Fruit fly (Drosophila melanogaster) whole organism, adult: ENCODE results near the gene Efr.

Experiments used
- CG14711 ChIP-seq: fragments of 200-800 bp; sonication (Bioruptor generic); optimal IDR thresholded peaks from 2 replicates; lab custom pipeline; 2018; ENCODE audit warnings: missing biosample characterization, mild to moderate bottlenecking, missing genetic modification characterization, moderate library complexity
- CG1620 ChIP-seq: fragments of 200-800 bp; sonication (Bioruptor generic); optimal IDR thresholded peaks from 2 replicates; lab custom pipeline; 2016; ENCODE audit warnings: missing biosample characterization, missing genetic modification characterization
- CG33017 ChIP-seq: fragments of 200-800 bp; sonication (Bioruptor generic); optimal IDR thresholded peaks from 2 replicates; lab custom pipeline; 2018; ENCODE audit warnings: missing biosample characterization, mild to moderate bottlenecking, missing genetic modification characterization, moderate library complexity
- Mnt ChIP-seq: fragments of 200-800 bp; sonication (Bioruptor generic); optimal IDR thresholded peaks from 2 replicates; lab custom pipeline; 2016; ENCODE audit warnings: missing biosample characterization, mild to moderate bottlenecking, missing genetic modification characterization
- cic ChIP-seq: fragments of 200-800 bp; sonication (Bioruptor generic); optimal IDR thresholded peaks from 2 replicates; lab custom pipeline; 2017; ENCODE audit warnings: missing biosample characterization, mild to moderate bottlenecking, missing genetic modification characterization, moderate library complexity
- cnc ChIP-seq, 2 experiments: fragments of >200 bp; optimal IDR thresholded peaks; 2 replicates each; lab custom pipeline; 2017
- kay ChIP-seq: fragments of 200-800 bp; sonication (Bioruptor generic); peaks from one replicate; lab custom pipeline; 2016; ENCODE audit warnings: missing biosample characterization, missing genetic modification characterization, borderline replicate concordance
- pad ChIP-seq: fragments of 200-800 bp; sonication (Bioruptor generic); optimal IDR thresholded peaks from 3 replicates; lab custom pipeline; 2017; ENCODE audit warnings: missing biosample characterization, missing genetic modification characterization, mild to moderate bottlenecking, moderate library complexity, missing genetic modification reagents
- tj ChIP-seq: fragments of 200-800 bp; sonication (Bioruptor generic); optimal IDR thresholded peaks from 3 replicates; lab custom pipeline; 2017; ENCODE audit warnings: missing biosample characterization, mild to moderate bottlenecking, missing genetic modification characterization, moderate library complexity
- toe ChIP-seq: fragments of 200-800 bp; sonication (Bioruptor generic); optimal IDR thresholded peaks from 2 replicates; lab custom pipeline; 2016; ENCODE audit warnings: missing biosample characterization, missing genetic modification characterization

dm6 chrX:6201459-6201858, 18.3 kb upstream of the Efr start:
- no peak for TF ChIP-seq Mnt (GFP tag; lab: Kevin White, UChicago)
- no peak for TF ChIP-seq toe (GFP tag; lab: Kevin White, UChicago)
- no peak for TF ChIP-seq cic (GFP tag; lab: Kevin White, UChicago)
- TF ChIP-seq CG33017 (tag; lab: Kevin White, UChicago): no peak
- TF ChIP-seq CG14711: no peak
- no peak for TF ChIP-seq CG1620 (GFP tag; lab: Kevin White, UChicago)
- TF ChIP-seq pad (GFP tag; lab: Kevin White, UChicago): no peak
- no peak for TF ChIP-seq kay (GFP tag; lab: Kevin White, UChicago)
- no peak for TF ChIP-seq cnc (optimal IDR thresholded peaks at IDR 0.05; lab: Kevin White, UChicago)
- no peak for TF ChIP-seq tj (GFP tag; lab: Kevin White, UChicago)
